Fruit fly (Drosophila melanogaster) S2 (cell line): ENCODE data around the gene eIF3e.

Experiments
- CG8478 ChIP-seq: fragments of >200 bp; optimal IDR thresholded peaks from 2 replicates; lab custom pipeline; 2018
- CTCF ChIP-seq, 2 experiments: fragments of >200 bp; optimal IDR thresholded peaks; 2 replicates each; lab custom pipeline; 2018

DNA sequence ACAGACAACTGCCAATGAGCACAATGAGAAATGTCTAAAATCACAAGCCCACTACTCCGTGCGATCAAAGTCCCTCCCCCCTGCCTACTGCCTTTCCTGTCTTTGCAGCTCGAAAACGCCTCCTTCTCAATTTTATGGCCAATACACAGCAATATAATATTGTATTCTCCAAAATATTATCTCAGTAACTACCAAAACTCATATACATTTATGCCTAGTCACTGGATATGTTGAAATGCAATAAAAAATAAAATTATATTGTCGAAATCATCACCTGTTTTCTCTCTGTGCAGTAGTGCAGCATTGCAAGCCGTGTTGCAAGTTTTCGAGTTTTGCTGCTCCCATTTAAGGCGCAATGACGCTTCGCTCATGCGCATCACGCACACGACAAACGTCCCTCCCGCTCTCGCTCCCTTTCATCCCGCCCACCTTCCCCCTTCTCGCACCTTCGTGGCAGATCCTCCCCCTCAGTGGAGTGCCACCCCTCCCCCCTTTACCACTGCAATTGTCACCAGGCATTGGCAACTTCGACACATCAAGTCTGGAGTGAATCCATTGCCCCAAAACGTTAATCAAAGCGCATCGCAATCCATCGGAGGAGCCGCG is 28.1 kb downstream of the eIF3e start:
- no peak for TF ChIP-seq CTCF (optimal IDR thresholded peaks at IDR 0.05; lab: Kevin White, UChicago)
- TF ChIP-seq CG8478 = no peak
